Worm (Caenorhabditis elegans) whole organism, L4/young adult: ENCODE results near the gene C12D8.21.

Source experiments
- dao-5 ChIP-seq: sonication (generic microtip); optimal IDR thresholded peaks from 2 replicates; lab custom pipeline; 2016; ENCODE audit warnings: missing genotype, missing genetic modification characterization, moderate library complexity, missing compliant biosample characterization
- him-1 ChIP-seq: sonication (generic microtip); optimal IDR thresholded peaks from 2 replicates; lab custom pipeline; 2016; ENCODE audit warnings: missing genotype, missing genetic modification reagents, missing genetic modification characterization, missing compliant biosample characterization

DNA sequence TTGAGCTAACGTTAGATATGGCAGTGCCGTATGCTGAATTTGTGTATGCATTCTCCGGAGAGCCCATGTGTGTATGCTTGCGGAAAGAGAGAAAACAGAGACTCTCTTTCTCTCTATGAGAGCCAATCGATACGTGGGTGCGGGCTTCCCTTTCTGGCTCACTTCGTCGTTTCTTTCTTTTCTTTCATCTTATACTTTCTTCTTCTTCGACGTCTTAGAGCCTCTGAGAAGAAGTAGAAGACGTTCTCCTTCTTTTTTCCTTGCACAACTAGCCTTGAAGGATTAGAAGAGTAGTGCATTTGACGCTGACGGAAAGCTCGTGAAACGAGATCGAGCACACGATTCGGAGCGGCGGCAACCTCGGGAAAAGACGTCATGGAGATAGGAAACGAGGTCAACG, 32.8 kb upstream of the C12D8.21 start:
- peak; percentile 46 for TF ChIP-seq him-1 (tag; lab: Kevin White, UChicago)
- TF ChIP-seq dao-5 = no peak
